Worm (Caenorhabditis elegans) whole organism, L3 larva: ENCODE results near the gene nop-1.

Experiments used
- R02D3.7 ChIP-seq: fragments of 150-350 bp; optimal IDR thresholded peaks from 2 replicates; lab custom pipeline; 2014; ENCODE audit warnings: missing biosample characterization, missing genetic modification characterization
- ceh-16 ChIP-seq: sonication (generic microtip); optimal IDR thresholded peaks from 2 replicates; lab custom pipeline; 2017; ENCODE audit warnings: missing biosample characterization, missing genetic modification characterization
- egl-27 ChIP-seq: sonication (generic microtip); optimal IDR thresholded peaks from 4 replicates; lab custom pipeline; 2017; ENCODE audit warnings: missing biosample characterization, missing genetic modification reagents, missing genetic modification characterization
- fkh-10 ChIP-seq: sonication (generic microtip); optimal IDR thresholded peaks from 2 replicates; lab custom pipeline; 2017; ENCODE audit warnings: missing biosample characterization, missing genetic modification reagents, missing genetic modification characterization
- mdl-1 ChIP-seq: fragments of 150-350 bp; optimal IDR thresholded peaks from 2 replicates; lab custom pipeline; 2014; ENCODE audit warnings: missing biosample characterization, missing genetic modification characterization
- nhr-11 ChIP-seq: fragments of 150-350 bp; optimal IDR thresholded peaks from 2 replicates; lab custom pipeline; 2014; ENCODE audit warnings: missing biosample characterization, missing genetic modification characterization
- nhr-237 ChIP-seq: fragments of 150-350 bp; optimal IDR thresholded peaks from 2 replicates; lab custom pipeline; 2014; ENCODE audit warnings: missing biosample characterization, missing genetic modification characterization
- nhr-25 ChIP-seq: sonication (generic microtip); optimal IDR thresholded peaks from 2 replicates; lab custom pipeline; 2017; ENCODE audit warnings: missing biosample characterization, missing genetic modification characterization
- nhr-76 ChIP-seq: fragments of 150-350 bp; sonication (generic microtip); optimal IDR thresholded peaks from 5 replicates; lab custom pipeline; 2014; ENCODE audit warnings: missing biosample characterization, missing genetic modification characterization
- nhr-77 ChIP-seq: fragments of 150-350 bp; optimal IDR thresholded peaks from 2 replicates; lab custom pipeline; 2014; ENCODE audit warnings: missing biosample characterization, missing genetic modification characterization
- pha-4 ChIP-seq: fragments of 150-350 bp; optimal IDR thresholded peaks from 2 replicates; lab custom pipeline; 2014; ENCODE audit warnings: missing biosample characterization, missing genetic modification reagents, missing genetic modification characterization
- snpc-4 ChIP-seq: fragments of 150-350 bp; optimal IDR thresholded peaks from 2 replicates; lab custom pipeline; 2014; ENCODE audit warnings: missing biosample characterization, missing genetic modification characterization
- unc-62 ChIP-seq: fragments of 150-350 bp; sonication (generic microtip); optimal IDR thresholded peaks from 4 replicates; lab custom pipeline; 2014; ENCODE audit warnings: missing biosample characterization, missing genetic modification reagents, missing genetic modification characterization

DNA sequence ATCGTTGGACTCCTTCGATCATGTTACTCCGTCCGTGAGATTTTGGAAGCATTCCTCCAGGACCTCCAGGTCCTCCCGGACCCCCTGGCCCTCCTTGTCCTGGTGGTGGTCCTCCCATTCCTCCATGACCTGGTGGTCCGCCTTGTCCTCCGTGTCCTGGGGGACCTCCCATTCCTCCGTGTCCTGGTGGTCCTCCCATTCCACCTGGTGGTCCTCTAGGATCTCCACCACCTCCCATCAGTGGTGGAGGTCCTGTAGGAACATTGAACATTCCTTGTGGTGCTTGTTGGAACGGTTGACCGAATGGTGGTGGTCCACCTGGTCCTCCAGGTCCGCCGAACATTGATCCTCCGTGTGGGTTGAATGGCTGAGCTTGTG lies 4.6 kb upstream of the nop-1 start:
- TF ChIP-seq R02D3.7 (tag; lab: Kevin White, UChicago) (no peak), mdl-1 (tag; lab: Kevin White, UChicago) (no peak), pha-4 (tag; lab: Kevin White, UChicago) (no peak), nhr-76 (no peak), nhr-77 (tag; lab: Kevin White, UChicago) (no peak), egl-27 (tag; lab: Kevin White, UChicago) (no peak), ceh-16 (tag; lab: Kevin White, UChicago) (no peak), fkh-10 (GFP tag; lab: Kevin White, UChicago) (no peak), snpc-4 (no peak), nhr-25 (tag; lab: Kevin White, UChicago) (no peak), nhr-237 (no peak), unc-62 (no peak), nhr-11 (tag; lab: Kevin White, UChicago) (no peak)
